Fruit fly (Drosophila melanogaster) whole organism, embryonic: Measurements from ENCODE around the gene CG3603.

Source experiments
- ATbp ChIP-seq: fragments of 200-800 bp; sonication (Bioruptor generic); optimal IDR thresholded peaks from 2 replicates; lab custom pipeline; 2017; ENCODE audit warnings: missing biosample characterization, mild to moderate bottlenecking, missing genetic modification characterization, missing genetic modification reagents
- CG1024 ChIP-seq: fragments of 200-800 bp; sonication (Bioruptor generic); IDR thresholded peaks from 2 replicates; pipeline ENCODE4 v1.3.6; 2022; ENCODE audit warnings: missing biosample characterization, missing genetic modification characterization
- CG11093 ChIP-seq: fragments of 200-800 bp; sonication (Bioruptor generic); IDR thresholded peaks from 3 replicates; pipeline ENCODE4 v1.3.6; 2022; ENCODE audit warnings: missing biosample characterization, missing genetic modification characterization
- CG11456 ChIP-seq: fragments of 200-800 bp; sonication (Bioruptor generic); IDR thresholded peaks from 3 replicates; pipeline ENCODE4 v1.3.6; 2022; ENCODE audit warnings: missing biosample characterization, missing genetic modification characterization
- CG12071 ChIP-seq: fragments of 200-800 bp; sonication (Bioruptor generic); optimal IDR thresholded peaks from 3 replicates; lab custom pipeline; 2018; ENCODE audit warnings: missing biosample characterization, mild to moderate bottlenecking, missing genetic modification characterization
- CG12104 ChIP-seq: fragments of 200-800 bp; sonication (Bioruptor generic); optimal IDR thresholded peaks from 3 replicates; lab custom pipeline; 2016; ENCODE audit warnings: missing biosample characterization, missing genetic modification characterization
- CG18262 ChIP-seq: fragments of 200-800 bp; optimal IDR thresholded peaks from 3 replicates; lab custom pipeline; 2019; ENCODE audit warnings: missing biosample characterization, mild to moderate bottlenecking, missing genetic modification characterization, moderate library complexity
- CG2202 ChIP-seq: fragments of 200-800 bp; sonication (Bioruptor generic); optimal IDR thresholded peaks from 2 replicates; lab custom pipeline; 2018; ENCODE audit warnings: missing biosample characterization, mild to moderate bottlenecking, missing genetic modification characterization
- CG30403 ChIP-seq: fragments of 200-800 bp; sonication (Bioruptor generic); optimal IDR thresholded peaks from 3 replicates; lab custom pipeline; 2016; ENCODE audit warnings: missing biosample characterization, missing genetic modification characterization
- CG31365 ChIP-seq: fragments of 200-800 bp; sonication (Bioruptor generic); optimal IDR thresholded peaks from 2 replicates; lab custom pipeline; 2018; ENCODE audit warnings: missing biosample characterization, mild to moderate bottlenecking, missing genetic modification characterization
- CG3281 ChIP-seq: fragments of 200-800 bp; sonication (Bioruptor generic); optimal IDR thresholded peaks from 3 replicates; lab custom pipeline; 2017; ENCODE audit warnings: missing biosample characterization, mild to moderate bottlenecking, missing genetic modification characterization
- CG34224 ChIP-seq: fragments of 200-800 bp; sonication (Bioruptor generic); IDR thresholded peaks from 3 replicates; pipeline ENCODE4 v1.3.6; 2022; ENCODE audit warnings: missing biosample characterization, missing genetic modification characterization; ENCODE audit not compliant: partially characterized antibody
- CG3847 ChIP-seq: fragments of 200-800 bp; sonication (Bioruptor generic); IDR thresholded peaks from 2 replicates; pipeline ENCODE4 v1.3.6; 2022; ENCODE audit warnings: missing biosample characterization, missing genetic modification characterization
- CG4328 ChIP-seq: fragments of 200-800 bp; sonication (Bioruptor generic); optimal IDR thresholded peaks from 3 replicates; lab custom pipeline; 2017; ENCODE audit warnings: missing biosample characterization, missing genetic modification reagents, missing genetic modification characterization
- CG43689 ChIP-seq: fragments of 200-800 bp; sonication (Bioruptor generic); IDR thresholded peaks from 2 replicates; pipeline ENCODE4 v1.3.6; 2022; ENCODE audit warnings: missing biosample characterization, missing genetic modification characterization
- CG6689 ChIP-seq: fragments of 200-800 bp; sonication (Bioruptor generic); IDR thresholded peaks from 2 replicates; pipeline ENCODE4 v1.3.6; 2022; ENCODE audit warnings: missing biosample characterization, missing genetic modification characterization
- CG7839 ChIP-seq: fragments of 200-800 bp; sonication (Bioruptor generic); optimal IDR thresholded peaks from 3 replicates; lab custom pipeline; 2018; ENCODE audit warnings: missing biosample characterization, mild to moderate bottlenecking, missing genetic modification characterization, moderate library complexity
- CG8281 ChIP-seq: fragments of 200-800 bp; sonication (Bioruptor generic); optimal IDR thresholded peaks from 2 replicates; lab custom pipeline; 2018; ENCODE audit warnings: missing biosample characterization, mild to moderate bottlenecking, missing genetic modification characterization, moderate library complexity
- CG9215 ChIP-seq: fragments of 200-800 bp; sonication (Bioruptor generic); IDR thresholded peaks from 2 replicates; pipeline ENCODE4 v1.3.6; 2022; ENCODE audit warnings: missing biosample characterization, missing genetic modification characterization
- CHES-1-like ChIP-seq: fragments of 200-800 bp; sonication (Bioruptor generic); optimal IDR thresholded peaks from 2 replicates; lab custom pipeline; 2016; ENCODE audit warnings: missing biosample characterization, missing genetic modification characterization
- D ChIP-seq, 2 experiments: fragments of 200-800 bp in 1 of 2; fragments of >200 bp in 1 of 2; sonication (Bioruptor generic) in 1 of 2; optimal IDR thresholded peaks; 2 replicates in 1 of 2; 3 replicates in 1 of 2; lab custom pipeline; 2017; ENCODE audit warnings: mild to moderate bottlenecking in 1 of 2, missing biosample characterization in 1 of 2, missing genetic modification characterization in 1 of 2, missing genetic modification reagents in 1 of 2
- Dad ChIP-seq: fragments of 200-800 bp; sonication (Bioruptor generic); optimal IDR thresholded peaks from 3 replicates; lab custom pipeline; 2016; ENCODE audit warnings: missing biosample characterization, missing genetic modification characterization
- Dek ChIP-seq: fragments of 200-800 bp; sonication (Bioruptor generic); optimal IDR thresholded peaks from 3 replicates; lab custom pipeline; 2019; ENCODE audit warnings: missing biosample characterization, mild to moderate bottlenecking, missing genetic modification characterization, moderate library complexity
- Dll ChIP-seq: fragments of 200-800 bp; sonication (Bioruptor generic); IDR thresholded peaks from 4 replicates; pipeline ENCODE4 v1.3.6; 2022; ENCODE audit warnings: missing biosample characterization, missing genetic modification characterization; ENCODE audit not compliant: partially characterized antibody
- Dref ChIP-seq: fragments of 200-800 bp; sonication (Bioruptor generic); IDR thresholded peaks from 2 replicates; pipeline ENCODE4 v1.3.6; 2022; ENCODE audit warnings: missing biosample characterization, missing genetic modification characterization
- Elba2 ChIP-seq: fragments of 200-800 bp; sonication (Bioruptor generic); optimal IDR thresholded peaks from 3 replicates; lab custom pipeline; 2016; ENCODE audit warnings: missing biosample characterization, missing genetic modification characterization
- Fer3 ChIP-seq: fragments of 200-800 bp; sonication (Bioruptor generic); optimal IDR thresholded peaks from 2 replicates; lab custom pipeline; 2018; ENCODE audit warnings: missing biosample characterization, mild to moderate bottlenecking, missing genetic modification characterization, moderate library complexity
- GATAe ChIP-seq: fragments of 200-800 bp; sonication (Bioruptor generic); conservative IDR thresholded peaks from 2 replicates; pipeline ENCODE4 v1.3.6; 2022; ENCODE audit warnings: missing biosample characterization, missing genetic modification characterization
- Jarid2 ChIP-seq: fragments of 200-800 bp; sonication (Bioruptor generic); optimal IDR thresholded peaks from 3 replicates; lab custom pipeline; 2017; ENCODE audit warnings: mild to moderate bottlenecking, missing biosample characterization, missing genetic modification reagents, missing genetic modification characterization
- NFAT ChIP-seq: fragments of 200-800 bp; sonication (Bioruptor generic); IDR thresholded peaks from 2 replicates; pipeline ENCODE4 v1.3.6; 2022; ENCODE audit warnings: missing biosample characterization, missing genetic modification characterization
- Nf-YA ChIP-seq: fragments of 200-800 bp; sonication (Bioruptor generic); IDR thresholded peaks from 2 replicates; pipeline ENCODE4 v1.3.6; 2022; ENCODE audit warnings: missing biosample characterization, missing genetic modification characterization
- Rx ChIP-seq: fragments of 200-800 bp; sonication (Bioruptor generic); IDR thresholded peaks from 2 replicates; pipeline ENCODE4 v1.3.6; 2022; ENCODE audit warnings: missing biosample characterization, missing genetic modification characterization
- Vsx1 ChIP-seq: fragments of 200-800 bp; sonication (Bioruptor generic); optimal IDR thresholded peaks from 2 replicates; lab custom pipeline; 2017; ENCODE audit warnings: missing biosample characterization, mild to moderate bottlenecking, missing genetic modification characterization, missing genetic modification reagents
- abd-A ChIP-seq: fragments of 200-800 bp; sonication (Bioruptor generic); optimal IDR thresholded peaks from 3 replicates; lab custom pipeline; 2019; ENCODE audit warnings: missing biosample characterization, mild to moderate bottlenecking, missing genetic modification characterization, moderate library complexity
- az2 ChIP-seq: fragments of 200-800 bp; sonication (Bioruptor generic); optimal IDR thresholded peaks from 3 replicates; lab custom pipeline; 2016; ENCODE audit warnings: missing biosample characterization, missing genetic modification characterization
- dati ChIP-seq: fragments of 200-800 bp; sonication (Bioruptor generic); IDR thresholded peaks from 2 replicates; pipeline ENCODE4 v1.3.6; 2022; ENCODE audit warnings: missing biosample characterization, missing genetic modification characterization
- dm ChIP-seq: fragments of 200-800 bp; sonication (Bioruptor generic); optimal IDR thresholded peaks from 3 replicates; lab custom pipeline; 2016; ENCODE audit warnings: missing biosample characterization, missing genetic modification characterization
- emc ChIP-seq: fragments of 200-800 bp; sonication (Bioruptor generic); optimal IDR thresholded peaks from 2 replicates; lab custom pipeline; 2016; ENCODE audit warnings: missing biosample characterization, missing genetic modification characterization
- fd64A ChIP-seq: fragments of 200-800 bp; sonication (Bioruptor generic); optimal IDR thresholded peaks from 3 replicates; lab custom pipeline; 2018; ENCODE audit warnings: missing biosample characterization, mild to moderate bottlenecking, missing genetic modification characterization
- gsb-n ChIP-seq: fragments of 200-800 bp; sonication (Bioruptor generic); optimal IDR thresholded peaks from 3 replicates; lab custom pipeline; 2018; ENCODE audit warnings: missing biosample characterization, mild to moderate bottlenecking, missing genetic modification characterization
- insv ChIP-seq, 2 experiments: fragments of 200-800 bp; sonication (Bioruptor generic); optimal IDR thresholded peaks; 3 replicates each; lab custom pipeline; 2016 to 2018; ENCODE audit warnings: missing biosample characterization in 2 of 2, missing genetic modification characterization in 2 of 2
- nerfin-2 ChIP-seq: fragments of 200-800 bp; sonication (Bioruptor generic); IDR thresholded peaks from 2 replicates; pipeline ENCODE4 v1.3.6; 2022; ENCODE audit warnings: missing biosample characterization, missing genetic modification characterization; ENCODE audit not compliant: partially characterized antibody
- p53 ChIP-seq: fragments of 200-800 bp; sonication (Bioruptor generic); optimal IDR thresholded peaks from 2 replicates; lab custom pipeline; 2016; ENCODE audit warnings: missing biosample characterization, missing genetic modification characterization
- schlank ChIP-seq: fragments of 200-800 bp; sonication (Bioruptor generic); optimal IDR thresholded peaks from 2 replicates; lab custom pipeline; 2018; ENCODE audit warnings: missing biosample characterization, mild to moderate bottlenecking, missing genetic modification characterization
- stc ChIP-seq: fragments of 200-800 bp; sonication (Bioruptor generic); IDR thresholded peaks from 2 replicates; pipeline ENCODE4 v1.3.6; 2022; ENCODE audit warnings: missing biosample characterization, missing genetic modification characterization
- stwl ChIP-seq: fragments of 200-800 bp; sonication (Bioruptor generic); optimal IDR thresholded peaks from 3 replicates; lab custom pipeline; 2018; ENCODE audit warnings: missing biosample characterization, mild to moderate bottlenecking, missing genetic modification characterization, moderate library complexity
- toy ChIP-seq: fragments of 200-800 bp; sonication (Bioruptor generic); IDR thresholded peaks from 2 replicates; pipeline ENCODE4 v1.3.6; 2022; ENCODE audit warnings: missing biosample characterization, missing genetic modification characterization
- trh ChIP-seq: fragments of 200-800 bp; sonication (Bioruptor generic); optimal IDR thresholded peaks from 2 replicates; lab custom pipeline; 2016; ENCODE audit warnings: missing biosample characterization, missing genetic modification characterization
- unpg ChIP-seq: fragments of 200-800 bp; sonication (Bioruptor generic); optimal IDR thresholded peaks from 3 replicates; lab custom pipeline; 2018; ENCODE audit warnings: missing biosample characterization, mild to moderate bottlenecking, missing genetic modification characterization, moderate library complexity
- zen2 ChIP-seq: fragments of 200-800 bp; sonication (Bioruptor generic); IDR thresholded peaks from 3 replicates; pipeline ENCODE4 v1.3.6; 2022; ENCODE audit warnings: missing biosample characterization, missing genetic modification characterization; ENCODE audit not compliant: partially characterized antibody

CG3603 gene

dm6 chrX:2919742-2920141 is 28.1 kb upstream of the CG3603 start, which contains the start of gene CG3588 (continued):
- TF ChIP-seq CG7839 (tag; lab: Kevin White, UChicago) (peak; percentile 82), schlank (peak; percentile 54), az2 (peak; percentile 52), CG9215 (GFP tag; lab: Robert Waterston, UW) (peak; percentile 60), dm (GFP tag; lab: Kevin White, UChicago) (peak; percentile 43), unpg (GFP tag; lab: Kevin White, UChicago) (peak; percentile 81), insv (GFP tag; optimal IDR thresholded peaks at IDR 0.05; lab: Kevin White, UChicago) (no peak), CG43689 (GFP tag; lab: Robert Waterston, UW) (no peak), p53 (GFP tag; lab: Kevin White, UChicago) (no peak), CG1024 (0 out of 2 replicates have a peak, but pooled peaks have one; percentile 33), trh (GFP tag; lab: Kevin White, UChicago) (no peak), zen2 (GFP tag; lab: Robert Waterston, UW) (no peak), Dek (tag; lab: Kevin White, UChicago) (peak; percentile 69), NFAT (GFP tag; lab: Robert Waterston, UW) (peak; percentile 85), fd64A (GFP tag; lab: Kevin White, UChicago) (no peak), Vsx1 (GFP tag; lab: Kevin White, UChicago) (peak; percentile 16), CG30403 (GFP tag; lab: Kevin White, UChicago) (peak; percentile 78), toy (GFP tag; lab: Robert Waterston, UW) (0 out of 2 replicates have a peak, but pooled peaks have one; percentile 46), CG4328 (GFP tag; lab: Kevin White, UChicago) (no peak), CG18262 (tag; lab: Kevin White, UChicago) (peak; percentile 34), Nf-YA (0 out of 2 replicates have a peak, but pooled peaks have one; percentile 19), CHES-1-like (GFP tag; lab: Kevin White, UChicago) (peak; percentile 74), Rx (peak; percentile 63; the same call in 1 of the 2 replicates), gsb-n (no peak), CG3281 (GFP tag; lab: Kevin White, UChicago) (peak; percentile 78), CG11456 (peak; percentile 88), stc (GFP tag; lab: Robert Waterston, UW) (peak; percentile 72), CG3847 (GFP tag; lab: Robert Waterston, UW) (peak; percentile 83), Jarid2 (GFP tag; lab: Kevin White, UChicago) (peak; percentile 28), Dll (no peak), nerfin-2 (GFP tag; lab: Robert Waterston, UW) (no peak), Fer3 (tag; lab: Kevin White, UChicago) (peak; percentile 82), CG2202 (no peak), CG12071 (GFP tag; lab: Kevin White, UChicago) (peak; percentile 54), dati (GFP tag; lab: Robert Waterston, UW) (0 out of 2 replicates have a peak, but pooled peaks have one; percentile 37), emc (GFP tag; lab: Kevin White, UChicago) (peak; percentile 57), CG12104 (peak; percentile 19), Elba2 (GFP tag; lab: Kevin White, UChicago) (no peak), ATbp (GFP tag; lab: Kevin White, UChicago) (peak; percentile 33), D (optimal IDR thresholded peaks at IDR 0.05; lab: Kevin White, UChicago) (no peak), D (GFP tag; optimal IDR thresholded peaks at IDR 0.05; lab: Kevin White, UChicago) (no peak), CG6689 (GFP tag; lab: Robert Waterston, UW) (peak; percentile 71), CG8281 (tag; lab: Kevin White, UChicago) (no peak), CG34224 (GFP tag; lab: Robert Waterston, UW) (no peak), CG31365 (peak; percentile 20), CG11093 (GFP tag; lab: Robert Waterston, UW) (peak; percentile 36; the same call in 1 of the 3 replicates), abd-A (peak; percentile 31), Dref (no peak), GATAe (GFP tag; lab: Robert Waterston, UW) (no peak), stwl (tag; lab: Kevin White, UChicago) (no peak), Dad (GFP tag; lab: Kevin White, UChicago) (peak; percentile 48)
